Worm (Caenorhabditis elegans): ENCODE data around the gene F07F6.4.

DNA sequence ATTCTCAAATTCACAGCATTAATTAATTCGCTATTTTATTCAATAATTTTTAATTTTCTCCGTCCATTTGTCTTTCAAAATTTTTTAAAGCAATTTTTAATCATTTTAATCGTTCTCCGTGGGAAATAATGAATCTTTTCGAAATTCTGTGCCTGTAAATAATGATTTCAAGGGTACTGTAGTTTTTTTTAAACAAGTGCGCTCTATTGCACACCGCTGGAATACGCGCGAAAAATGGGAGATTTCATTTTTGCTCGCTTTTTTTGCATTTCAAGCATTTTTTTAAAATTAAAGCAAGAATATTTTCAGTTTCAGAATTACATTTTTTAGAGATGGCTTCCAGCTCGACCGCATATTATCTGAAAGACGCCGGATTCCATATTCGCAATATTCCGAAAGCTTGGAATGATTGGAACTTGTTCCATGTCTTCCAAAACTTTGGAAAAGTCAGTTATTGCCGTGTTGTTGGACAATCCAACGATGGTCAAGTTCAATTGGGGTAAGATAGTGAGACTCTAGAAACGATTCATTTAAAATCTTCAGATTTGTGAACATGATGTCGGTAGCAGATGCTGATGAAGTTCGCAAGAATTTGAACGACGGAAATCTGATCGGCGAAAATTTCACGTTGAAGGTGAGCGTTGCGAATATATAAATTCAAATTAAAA lies 8.3 kb downstream of the F07F6.4 start, which contains the start of gene tofu-6:
- TF ChIP-seq efl-1 (GFP tag; optimal IDR thresholded peaks at IDR 0.05) = peak; percentile 95
- TF ChIP-seq T07F8.4 (tag; optimal IDR thresholded peaks at IDR 0.05) = no peak
- TF ChIP-seq snpc-3.4 (tag; optimal IDR thresholded peaks at IDR 0.05) = peak; percentile 78
- no peak for TF ChIP-seq lag-1 (GFP tag; IDR thresholded peaks at IDR 0.05)
- TF ChIP-seq dpl-1 (GFP tag; optimal IDR thresholded peaks at IDR 0.05) = peak; percentile 83
- no peak for TF ChIP-seq let-526 (GFP tag; IDR thresholded peaks at IDR 0.05)
- TF ChIP-seq hsf-1 (GFP tag; IDR thresholded peaks at IDR 0.05) = 0 out of 2 replicates have a peak, but pooled peaks have one; percentile 35
- TF ChIP-seq rec-8 (tag; optimal IDR thresholded peaks at IDR 0.05) = no peak
- no peak for TF ChIP-seq C17E4.6 (GFP tag; IDR thresholded peaks at IDR 0.05)
- TF ChIP-seq pha-4 (tag; optimal IDR thresholded peaks at IDR 0.05) = no peak
- TF ChIP-seq attf-6 (GFP tag; IDR thresholded peaks at IDR 0.05) = no peak
- TF ChIP-seq snpc-4 (GFP tag; optimal IDR thresholded peaks at IDR 0.05) = no peak
- peak in 1 of 4 experiments; percentile 5 for TF ChIP-seq snpc-4 (tag; optimal IDR thresholded peaks at IDR 0.05)
- no peak for TF ChIP-seq atf-7 (tag; optimal IDR thresholded peaks at IDR 0.05)
- TF ChIP-seq nhr-27 (tag; optimal IDR thresholded peaks at IDR 0.05) = no peak
